Fruit fly (Drosophila melanogaster) whole organism, embryonic: Measurements from ENCODE around the gene CG31827.

Experiments
- CG10147 ChIP-seq: fragments of 200-800 bp; sonication (Bioruptor generic); optimal IDR thresholded peaks from 2 replicates; lab custom pipeline; 2019; ENCODE audit warnings: missing biosample characterization, mild to moderate bottlenecking, missing genetic modification characterization, moderate library complexity
- CG1024 ChIP-seq: fragments of 200-800 bp; sonication (Bioruptor generic); IDR thresholded peaks from 2 replicates; pipeline ENCODE4 v1.3.6; 2022; ENCODE audit warnings: missing biosample characterization, missing genetic modification characterization
- CG10959 ChIP-seq: fragments of 200-800 bp; sonication (Bioruptor generic); IDR thresholded peaks from 2 replicates; pipeline ENCODE4 v1.3.6; 2022; ENCODE audit warnings: missing biosample characterization, missing genetic modification characterization
- CG10979 ChIP-seq: fragments of 200-800 bp; sonication (Bioruptor generic); optimal IDR thresholded peaks from 2 replicates; lab custom pipeline; 2018; ENCODE audit warnings: missing biosample characterization, mild to moderate bottlenecking, missing genetic modification characterization, moderate library complexity
- CG12391 ChIP-seq: fragments of 200-800 bp; sonication (Bioruptor generic); optimal IDR thresholded peaks from 3 replicates; lab custom pipeline; 2018; ENCODE audit warnings: missing biosample characterization, mild to moderate bottlenecking, missing genetic modification characterization, moderate library complexity
- CG14710 ChIP-seq: fragments of 200-800 bp; sonication (Bioruptor generic); optimal IDR thresholded peaks from 3 replicates; lab custom pipeline; 2019; ENCODE audit warnings: missing biosample characterization, mild to moderate bottlenecking, missing genetic modification characterization, moderate library complexity
- CG15269 ChIP-seq: fragments of 200-800 bp; sonication (Bioruptor generic); optimal IDR thresholded peaks from 2 replicates; lab custom pipeline; 2018; ENCODE audit warnings: missing biosample characterization, mild to moderate bottlenecking, missing genetic modification characterization, moderate library complexity
- CG15696 ChIP-seq: fragments of 200-800 bp; sonication (Bioruptor generic); optimal IDR thresholded peaks from 2 replicates; lab custom pipeline; 2019; ENCODE audit warnings: missing biosample characterization, mild to moderate bottlenecking, missing genetic modification characterization, moderate library complexity
- CG17802 ChIP-seq: fragments of 200-800 bp; sonication (Bioruptor generic); optimal IDR thresholded peaks from 2 replicates; lab custom pipeline; 2018; ENCODE audit warnings: missing biosample characterization, mild to moderate bottlenecking, missing genetic modification characterization, moderate library complexity
- CG17829 ChIP-seq: fragments of 200-800 bp; optimal IDR thresholded peaks from 2 replicates; lab custom pipeline; 2019; ENCODE audit warnings: missing biosample characterization, mild to moderate bottlenecking, missing genetic modification characterization, moderate library complexity
- CG18011 ChIP-seq: fragments of 200-800 bp; sonication (Bioruptor generic); optimal IDR thresholded peaks from 2 replicates; lab custom pipeline; 2017; ENCODE audit warnings: missing biosample characterization, missing genetic modification characterization, mild to moderate bottlenecking, moderate library complexity, missing genotype
- CG2712 ChIP-seq: fragments of 200-800 bp; optimal IDR thresholded peaks from 3 replicates; lab custom pipeline; 2019; ENCODE audit warnings: missing biosample characterization, mild to moderate bottlenecking, missing genetic modification characterization, moderate library complexity
- CG32532 ChIP-seq: fragments of 200-800 bp; sonication (Bioruptor generic); IDR thresholded peaks from 2 replicates; pipeline ENCODE4 v1.3.6; 2022; ENCODE audit warnings: missing biosample characterization, missing genetic modification characterization
- CG6689 ChIP-seq: fragments of 200-800 bp; sonication (Bioruptor generic); IDR thresholded peaks from 2 replicates; pipeline ENCODE4 v1.3.6; 2022; ENCODE audit warnings: missing biosample characterization, missing genetic modification characterization
- CG8765 ChIP-seq: fragments of 200-800 bp; sonication (Bioruptor generic); IDR thresholded peaks from 2 replicates; pipeline ENCODE4 v1.3.6; 2022; ENCODE audit warnings: missing biosample characterization, missing genetic modification characterization
- CG9727 ChIP-seq: fragments of 200-800 bp; sonication (Bioruptor generic); optimal IDR thresholded peaks from 3 replicates; lab custom pipeline; 2017; ENCODE audit warnings: missing biosample characterization, mild to moderate bottlenecking, missing genetic modification characterization
- CTCF ChIP-seq: fragments of 200-800 bp; sonication (Bioruptor generic); optimal IDR thresholded peaks from 2 replicates; lab custom pipeline; 2017; ENCODE audit warnings: missing biosample characterization, mild to moderate bottlenecking, missing genetic modification characterization, moderate library complexity
- Doc2 ChIP-seq: fragments of 200-800 bp; sonication (Bioruptor generic); IDR thresholded peaks from 2 replicates; pipeline ENCODE4 v1.3.6; 2022; ENCODE audit warnings: missing biosample characterization, missing genetic modification characterization
- Gug ChIP-seq: fragments of 200-800 bp; sonication (Bioruptor generic); IDR thresholded peaks from 4 replicates; pipeline ENCODE4 v1.3.6; 2022; ENCODE audit warnings: missing biosample characterization, missing genetic modification characterization
- H2.0 ChIP-seq: fragments of 200-800 bp; sonication (Bioruptor generic); IDR thresholded peaks from 2 replicates; pipeline ENCODE4 v1.3.6; 2022; ENCODE audit warnings: missing biosample characterization, missing genetic modification characterization
- Lpt ChIP-seq: fragments of >200 bp; optimal IDR thresholded peaks from 2 replicates; lab custom pipeline; 2018; ENCODE audit warnings: missing biosample characterization, missing genetic modification characterization
- Meics ChIP-seq: fragments of 200-800 bp; sonication (Bioruptor generic); optimal IDR thresholded peaks from 2 replicates; lab custom pipeline; 2017; ENCODE audit warnings: missing biosample characterization, mild to moderate bottlenecking, missing genetic modification characterization
- Poxn ChIP-seq: fragments of 200-800 bp; sonication (Bioruptor generic); IDR thresholded peaks from 2 replicates; pipeline ENCODE4 v1.3.6; 2022; ENCODE audit warnings: missing biosample characterization, missing genetic modification characterization
- Rx ChIP-seq: fragments of 200-800 bp; sonication (Bioruptor generic); IDR thresholded peaks from 2 replicates; pipeline ENCODE4 v1.3.6; 2022; ENCODE audit warnings: missing biosample characterization, missing genetic modification characterization
- Sin3A ChIP-seq: fragments of >200 bp; optimal IDR thresholded peaks from 2 replicates; lab custom pipeline; 2018
- Xrp1 ChIP-seq: fragments of 200-800 bp; sonication (Bioruptor generic); IDR thresholded peaks from 2 replicates; pipeline ENCODE4 v1.3.6; 2022; ENCODE audit warnings: missing biosample characterization, missing genetic modification characterization
- ac ChIP-seq: fragments of 200-800 bp; sonication (Bioruptor generic); optimal IDR thresholded peaks from 3 replicates; lab custom pipeline; 2017; ENCODE audit warnings: missing biosample characterization, mild to moderate bottlenecking, missing genetic modification characterization
- amos ChIP-seq: fragments of 200-800 bp; sonication (Bioruptor generic); IDR thresholded peaks from 2 replicates; pipeline ENCODE4 v1.3.6; 2022; ENCODE audit warnings: missing biosample characterization, missing genetic modification characterization; ENCODE audit not compliant: partially characterized antibody
- ap ChIP-seq: fragments of 200-800 bp; sonication (Bioruptor generic); IDR thresholded peaks from 2 replicates; pipeline ENCODE4 v1.3.6; 2022; ENCODE audit warnings: missing biosample characterization, missing genetic modification characterization
- ara ChIP-seq: fragments of 200-800 bp; sonication (Bioruptor generic); IDR thresholded peaks from 2 replicates; pipeline ENCODE4 v1.3.6; 2022; ENCODE audit warnings: missing biosample characterization, missing genetic modification characterization
- bcd ChIP-seq: fragments of 200-800 bp; sonication (Bioruptor generic); optimal IDR thresholded peaks from 2 replicates; lab custom pipeline; 2017; ENCODE audit warnings: missing biosample characterization, mild to moderate bottlenecking, missing genetic modification characterization
- cato ChIP-seq: fragments of 200-800 bp; sonication (Bioruptor generic); optimal IDR thresholded peaks from 2 replicates; lab custom pipeline; 2016; ENCODE audit warnings: missing biosample characterization, missing genetic modification characterization, borderline replicate concordance
- chif ChIP-seq, 2 experiments: fragments of 200-800 bp; sonication (Bioruptor generic); optimal IDR thresholded peaks; 3 replicates each; lab custom pipeline; 2016; ENCODE audit warnings: missing biosample characterization in 2 of 2, missing genetic modification characterization in 2 of 2
- dmrt11E ChIP-seq: fragments of 200-800 bp; sonication (Bioruptor generic); optimal IDR thresholded peaks from 3 replicates; lab custom pipeline; 2018; ENCODE audit warnings: missing biosample characterization, mild to moderate bottlenecking, missing genetic modification characterization, moderate library complexity
- dpn ChIP-seq, 2 experiments: fragments of 200-800 bp; sonication (Bioruptor generic); optimal IDR thresholded peaks; 3 replicates each; lab custom pipeline; 2016; ENCODE audit warnings: missing biosample characterization in 2 of 2, missing genetic modification characterization in 2 of 2
- her ChIP-seq: fragments of 200-800 bp; sonication (Bioruptor generic); optimal IDR thresholded peaks from 2 replicates; lab custom pipeline; 2016; ENCODE audit warnings: missing biosample characterization, missing genetic modification characterization
- mirr ChIP-seq: fragments of 200-800 bp; sonication (Bioruptor generic); optimal IDR thresholded peaks from 3 replicates; lab custom pipeline; 2018; ENCODE audit warnings: missing biosample characterization, mild to moderate bottlenecking, missing genetic modification characterization
- nmo ChIP-seq: fragments of 200-800 bp; sonication (Bioruptor generic); optimal IDR thresholded peaks from 2 replicates; lab custom pipeline; 2018; ENCODE audit warnings: missing biosample characterization, mild to moderate bottlenecking, missing genetic modification characterization, moderate library complexity
- oc ChIP-seq: fragments of 200-800 bp; sonication (Bioruptor generic); optimal IDR thresholded peaks from 2 replicates; lab custom pipeline; 2018; ENCODE audit warnings: missing biosample characterization, mild to moderate bottlenecking, missing genetic modification characterization, moderate library complexity
- otp ChIP-seq: fragments of 200-800 bp; sonication (Bioruptor generic); IDR thresholded peaks from 3 replicates; pipeline ENCODE4, ENCODE4 v1.3.6; 2022; ENCODE audit warnings: missing biosample characterization, missing genetic modification characterization
- p53 ChIP-seq: fragments of 200-800 bp; sonication (Bioruptor generic); optimal IDR thresholded peaks from 2 replicates; lab custom pipeline; 2016; ENCODE audit warnings: missing biosample characterization, missing genetic modification characterization
- prd ChIP-seq, 3 experiments: fragments of >200 bp in 2 of 3; fragments of 200-800 bp in 1 of 3; sonication (Bioruptor generic) in 1 of 3; optimal IDR thresholded peaks in 2 of 3; IDR thresholded peaks in 1 of 3; 2 replicates in 2 of 3; 3 replicates in 1 of 3; pipeline versions ENCODE4 v1.3.6 to Lab custom; 2017 to 2022; ENCODE audit warnings: missing biosample characterization in 1 of 3, missing genetic modification characterization in 1 of 3
- pum ChIP-seq: fragments of 200-800 bp; sonication (Bioruptor generic); optimal IDR thresholded peaks from 2 replicates; lab custom pipeline; 2016; ENCODE audit warnings: missing biosample characterization, missing genetic modification characterization
- sens ChIP-seq: fragments of 200-800 bp; sonication (Bioruptor generic); peaks from one replicate; lab custom pipeline; 2016; ENCODE audit warnings: missing biosample characterization, missing genetic modification characterization
- slp2 ChIP-seq: fragments of 200-800 bp; sonication (Bioruptor generic); optimal IDR thresholded peaks from 2 replicates; lab custom pipeline; 2016; ENCODE audit warnings: missing biosample characterization, missing genetic modification characterization
- wek ChIP-seq: fragments of 200-800 bp; sonication (Bioruptor generic); optimal IDR thresholded peaks from 3 replicates; lab custom pipeline; 2018; ENCODE audit warnings: missing biosample characterization, mild to moderate bottlenecking, missing genetic modification characterization, moderate library complexity
- zf30C ChIP-seq: fragments of 200-800 bp; sonication (Bioruptor generic); optimal IDR thresholded peaks from 3 replicates; lab custom pipeline; 2018; ENCODE audit warnings: missing biosample characterization, mild to moderate bottlenecking, missing genetic modification characterization
- zfh1 ChIP-seq: fragments of 200-800 bp; sonication (Bioruptor generic); IDR thresholded peaks from 3 replicates; pipeline ENCODE4 v1.3.6; 2022; ENCODE audit warnings: missing biosample characterization, missing genetic modification characterization

CG31827 gene

dm6 chr2L:15741418-15741817 lies 36.4 kb downstream of the CG31827 start (continued):
- no peak for TF ChIP-seq oc
- peak; percentile 31 for TF ChIP-seq CG2712 (tag; lab: Kevin White, UChicago)
- peak; percentile 71 for TF ChIP-seq zf30C (GFP tag; lab: Kevin White, UChicago)
- TF ChIP-seq CG10147, result no peak
- peak; percentile 94 for TF ChIP-seq sens
- TF ChIP-seq CG14710, result peak; percentile 20
- no peak for TF ChIP-seq CG32532 (GFP tag; lab: Robert Waterston, UW)
- no peak for TF ChIP-seq CTCF (GFP tag; lab: Kevin White, UChicago)
- no peak for TF ChIP-seq slp2 (GFP tag; lab: Kevin White, UChicago)
- TF ChIP-seq CG12391 (tag; lab: Kevin White, UChicago), result no peak
- no peak for TF ChIP-seq Rx (GFP tag; lab: Robert Waterston, UW)
- no peak for TF ChIP-seq amos
- no peak for TF ChIP-seq Doc2
- TF ChIP-seq chif (GFP tag; optimal IDR thresholded peaks at IDR 0.05; lab: Kevin White, UChicago), result peak in 1 of 2 experiments; percentile 38
- no peak for TF ChIP-seq Poxn (GFP tag; lab: Robert Waterston, UW)
- TF ChIP-seq CG10959 (GFP tag; lab: Robert Waterston, UW), result peak; percentile 48; the same call in 1 of the 2 replicates
- peak; percentile 64; the same call in 1 of the 2 replicates for TF ChIP-seq CG8765
- TF ChIP-seq CG6689 (GFP tag; lab: Robert Waterston, UW), result peak; percentile 53
- TF ChIP-seq CG9727, result peak; percentile 44
- no peak for TF ChIP-seq wek (GFP tag; lab: Kevin White, UChicago)
- peak; percentile 10 for TF ChIP-seq CG17829 (tag; lab: Kevin White, UChicago)
- no peak for TF ChIP-seq Lpt (GFP tag; lab: Kevin White, UChicago)
- TF ChIP-seq ap (GFP tag; lab: Robert Waterston, UW), result no peak
- TF ChIP-seq her (GFP tag; lab: Kevin White, UChicago), result no peak
- TF ChIP-seq otp (GFP tag; lab: Robert Waterston, UW), result 0 out of 3 replicates have a peak, but pooled peaks have one; percentile 44
- TF ChIP-seq zfh1 (GFP tag; lab: Robert Waterston, UW), result peak; percentile 48; the same call in 2 of the 3 replicates
- no peak for TF ChIP-seq mirr
- TF ChIP-seq CG17802 (tag; lab: Kevin White, UChicago), result no peak
- TF ChIP-seq Meics (GFP tag; lab: Kevin White, UChicago), result no peak
- peak; percentile 6 for TF ChIP-seq nmo
- TF ChIP-seq CG15269 (tag; lab: Kevin White, UChicago), result no peak
- TF ChIP-seq prd (optimal IDR thresholded peaks at IDR 0.05; lab: Kevin White, UChicago), result no peak
- peak; percentile 70; the same call in 2 of the 3 replicates for TF ChIP-seq prd (GFP tag; IDR thresholded peaks at IDR 0.05; lab: Robert Waterston, UW)
- TF ChIP-seq CG10979 (tag; lab: Kevin White, UChicago), result peak; percentile 34
- no peak for TF ChIP-seq dpn (GFP tag; optimal IDR thresholded peaks at IDR 0.05; lab: Kevin White, UChicago)
- no peak for TF ChIP-seq CG18011 (GFP tag; lab: Kevin White, UChicago)
- TF ChIP-seq cato (GFP tag; lab: Kevin White, UChicago), result no peak
- TF ChIP-seq ara, result peak; percentile 49
- TF ChIP-seq ac (GFP tag; lab: Kevin White, UChicago), result peak; percentile 90
- TF ChIP-seq H2.0 (GFP tag; lab: Robert Waterston, UW), result no peak; the same call in 1 of the 2 replicates
- peak; percentile 69 for TF ChIP-seq CG15696
- TF ChIP-seq pum (GFP tag; lab: Kevin White, UChicago), result peak; percentile 26
- TF ChIP-seq Sin3A (lab: Kevin White, UChicago), result no peak
- TF ChIP-seq bcd (GFP tag; lab: Kevin White, UChicago), result no peak
- TF ChIP-seq dmrt11E (tag; lab: Kevin White, UChicago), result peak; percentile 72
- no peak for TF ChIP-seq CG1024 (GFP tag; lab: Robert Waterston, UW)
- TF ChIP-seq p53 (GFP tag; lab: Kevin White, UChicago), result no peak
- no peak for TF ChIP-seq Gug (GFP tag; lab: Robert Waterston, UW)
- peak; percentile 64 for TF ChIP-seq Xrp1 (GFP tag; lab: Robert Waterston, UW)
